Worm (Caenorhabditis elegans) whole organism, L3 larva: ENCODE measurements around the gene skpo-3.

ENCODE experiments used
- ama-1 ChIP-seq: fragments of 150-350 bp; optimal IDR thresholded peaks from 2 replicates; lab custom pipeline; 2018
- ceh-9 ChIP-seq: sonication (generic microtip); optimal IDR thresholded peaks from 2 replicates; lab custom pipeline; 2018; ENCODE audit warnings: missing biosample characterization, missing genetic modification characterization
- eor-1 ChIP-seq, 2 experiments: fragments of 150-350 bp; optimal IDR thresholded peaks; 2 replicates each; lab custom pipeline; 2014 to 2018; ENCODE audit warnings: missing biosample characterization in 2 of 2, missing genetic modification characterization in 2 of 2
- lin-15B ChIP-seq: fragments of 150-350 bp; optimal IDR thresholded peaks from 2 replicates; lab custom pipeline; 2014; ENCODE audit warnings: missing biosample characterization, missing genetic modification characterization
- nhr-12 ChIP-seq: fragments of 150-350 bp; optimal IDR thresholded peaks from 2 replicates; lab custom pipeline; 2014; ENCODE audit warnings: missing biosample characterization, missing genetic modification characterization
- nhr-76 ChIP-seq: fragments of 150-350 bp; sonication (generic microtip); optimal IDR thresholded peaks from 5 replicates; lab custom pipeline; 2014; ENCODE audit warnings: missing biosample characterization, missing genetic modification characterization
- pha-4 ChIP-seq: fragments of 150-350 bp; optimal IDR thresholded peaks from 2 replicates; lab custom pipeline; 2014; ENCODE audit warnings: missing biosample characterization, missing genetic modification reagents, missing genetic modification characterization
- skn-1 ChIP-seq: fragments of 150-350 bp; optimal IDR thresholded peaks from 2 replicates; lab custom pipeline; 2014; ENCODE audit warnings: missing biosample characterization, missing genetic modification characterization
- zag-1 ChIP-seq: fragments of 150-350 bp; optimal IDR thresholded peaks from 2 replicates; lab custom pipeline; 2014; ENCODE audit warnings: missing biosample characterization, missing genetic modification characterization
- ztf-4 ChIP-seq: fragments of 150-350 bp; optimal IDR thresholded peaks from 2 replicates; lab custom pipeline; 2014; ENCODE audit warnings: missing biosample characterization, missing genetic modification characterization

- TF ChIP-seq nhr-76 (tag; lab: Kevin White, UChicago) (no peak), ceh-9 (no peak), ztf-4 (tag; lab: Kevin White, UChicago) (no peak), ama-1 (lab: Kevin White, UChicago) (no peak), lin-15B (no peak), skn-1 (tag; lab: Kevin White, UChicago) (no peak), zag-1 (no peak), pha-4 (tag; lab: Kevin White, UChicago) (no peak), eor-1 (tag; optimal IDR thresholded peaks at IDR 0.05; lab: Kevin White, UChicago) (no peak), nhr-12 (no peak)
These were observed 53.4 kb downstream of the skpo-3 start, which contains the start of gene C30G12.1 for ce11 chrII:7299042-7299441.
